Worm (Caenorhabditis elegans) whole organism, late embryonic: Measurements from ENCODE around the gene arx-5.

Source experiments
- C38D4.7 ChIP-seq: fragments of 200-800 bp; sonication (Bioruptor generic); optimal IDR thresholded peaks from 2 replicates; lab custom pipeline; 2018; ENCODE audit warnings: mild to moderate bottlenecking, missing genetic modification characterization, moderate library complexity, missing compliant biosample characterization
- F13H6.1 ChIP-seq: sonication (generic microtip); optimal IDR thresholded peaks from 2 replicates; lab custom pipeline; 2016; ENCODE audit warnings: missing genetic modification characterization, missing compliant biosample characterization
- T23F11.4 ChIP-seq: fragments of 200-800 bp; sonication (Bioruptor generic); optimal IDR thresholded peaks from 2 replicates; lab custom pipeline; 2018; ENCODE audit warnings: mild to moderate bottlenecking, missing genetic modification characterization, missing compliant biosample characterization
- ahr-1 ChIP-seq: sonication (generic microtip); optimal IDR thresholded peaks from 2 replicates; lab custom pipeline; 2016; ENCODE audit warnings: missing genetic modification characterization, missing compliant biosample characterization
- ceh-18 ChIP-seq: sonication (generic microtip); optimal IDR thresholded peaks from 2 replicates; lab custom pipeline; 2016; ENCODE audit warnings: missing genetic modification characterization, missing compliant biosample characterization
- ceh-19 ChIP-seq: fragments of 200-800 bp; sonication (Bioruptor generic); optimal IDR thresholded peaks from 2 replicates; lab custom pipeline; 2018; ENCODE audit warnings: mild to moderate bottlenecking, missing genetic modification characterization, missing compliant biosample characterization
- ceh-2 ChIP-seq: sonication (generic microtip); optimal IDR thresholded peaks from 2 replicates; lab custom pipeline; 2016; ENCODE audit warnings: missing genotype, missing genetic modification characterization, missing compliant biosample characterization
- ceh-24 ChIP-seq: sonication (generic microtip); optimal IDR thresholded peaks from 2 replicates; lab custom pipeline; 2016; ENCODE audit warnings: mild to moderate bottlenecking, missing genetic modification characterization, missing compliant biosample characterization
- ceh-30 ChIP-seq: fragments of 150-350 bp; optimal IDR thresholded peaks from 2 replicates; lab custom pipeline; 2014; ENCODE audit warnings: missing biosample characterization, missing genetic modification characterization
- ceh-31 ChIP-seq: sonication (generic microtip); optimal IDR thresholded peaks from 2 replicates; lab custom pipeline; 2016; ENCODE audit warnings: missing genetic modification characterization, missing compliant biosample characterization
- ceh-34 ChIP-seq: sonication (generic microtip); optimal IDR thresholded peaks from 2 replicates; lab custom pipeline; 2016; ENCODE audit warnings: mild to moderate bottlenecking, missing genetic modification characterization, missing compliant biosample characterization
- ceh-45 ChIP-seq: fragments of 200-800 bp; sonication (Bioruptor generic); IDR thresholded peaks from 2 replicates; pipeline ENCODE4 v1.3.6; 2022; ENCODE audit warnings: missing genetic modification reagents, missing genetic modification characterization, missing compliant biosample characterization
- ceh-48 ChIP-seq: sonication (generic microtip); optimal IDR thresholded peaks from 2 replicates; lab custom pipeline; 2016; ENCODE audit warnings: missing genetic modification characterization, inconsistent platforms, missing compliant biosample characterization
- ceh-6 ChIP-seq: fragments of 200-800 bp; sonication (Bioruptor generic); optimal IDR thresholded peaks from 2 replicates; lab custom pipeline; 2018; ENCODE audit warnings: mild to moderate bottlenecking, missing genetic modification characterization, missing compliant biosample characterization
- che-1 ChIP-seq: sonication (generic microtip); optimal IDR thresholded peaks from 2 replicates; lab custom pipeline; 2016; ENCODE audit warnings: mild to moderate bottlenecking, missing genetic modification characterization, missing compliant biosample characterization
- dmd-4 ChIP-seq: sonication (generic microtip); optimal IDR thresholded peaks from 2 replicates; lab custom pipeline; 2016; ENCODE audit warnings: borderline replicate concordance, missing genetic modification characterization, missing compliant biosample characterization
- elt-2 ChIP-seq: sonication (generic microtip); optimal IDR thresholded peaks from 2 replicates; lab custom pipeline; 2016; ENCODE audit warnings: missing genetic modification reagents, missing genetic modification characterization, missing compliant biosample characterization
- ets-4 ChIP-seq: sonication (generic microtip); optimal IDR thresholded peaks from 2 replicates; lab custom pipeline; 2016; ENCODE audit warnings: missing genetic modification characterization, missing compliant biosample characterization
- fkh-10 ChIP-seq: fragments of 150-350 bp; optimal IDR thresholded peaks from 2 replicates; lab custom pipeline; 2014; ENCODE audit warnings: missing biosample characterization, missing genetic modification reagents, missing genetic modification characterization
- gmeb-2 ChIP-seq: sonication (generic microtip); optimal IDR thresholded peaks from 2 replicates; lab custom pipeline; 2016; ENCODE audit warnings: missing genetic modification characterization, inconsistent platforms, missing compliant biosample characterization
- hlh-15 ChIP-seq: sonication (generic microtip); optimal IDR thresholded peaks from 2 replicates; lab custom pipeline; 2016; ENCODE audit warnings: missing genetic modification characterization, missing compliant biosample characterization
- hlh-30 ChIP-seq: sonication (generic microtip); optimal IDR thresholded peaks from 2 replicates; lab custom pipeline; 2017; ENCODE audit warnings: antibody characterized with exemption, missing genetic modification characterization, missing compliant biosample characterization; ENCODE audit not compliant: insufficient read depth
- hlh-6 ChIP-seq: sonication (generic microtip); optimal IDR thresholded peaks from 2 replicates; lab custom pipeline; 2016; ENCODE audit warnings: missing genotype, missing genetic modification characterization, missing compliant biosample characterization
- hlh-8 ChIP-seq: sonication (generic microtip); optimal IDR thresholded peaks from 2 replicates; lab custom pipeline; 2016; ENCODE audit warnings: missing genotype, missing genetic modification characterization, missing compliant biosample characterization
- lim-6 ChIP-seq: sonication (generic microtip); optimal IDR thresholded peaks from 2 replicates; lab custom pipeline; 2016; ENCODE audit warnings: missing genetic modification characterization, missing compliant biosample characterization
- madf-2 ChIP-seq: sonication (generic microtip); optimal IDR thresholded peaks from 2 replicates; lab custom pipeline; 2017; ENCODE audit warnings: missing genetic modification characterization, missing compliant biosample characterization
- nhr-232 ChIP-seq: sonication (generic microtip); optimal IDR thresholded peaks from 2 replicates; lab custom pipeline; 2016; ENCODE audit warnings: missing genetic modification characterization, missing compliant biosample characterization
- npax-4 ChIP-seq: sonication (generic microtip); optimal IDR thresholded peaks from 2 replicates; lab custom pipeline; 2016; ENCODE audit warnings: missing genetic modification characterization, missing compliant biosample characterization
- pat-9 ChIP-seq: fragments of 200-800 bp; sonication (Bioruptor generic); optimal IDR thresholded peaks from 2 replicates; lab custom pipeline; 2018; ENCODE audit warnings: mild to moderate bottlenecking, missing genetic modification characterization, moderate library complexity, missing compliant biosample characterization
- pha-4 ChIP-seq: fragments of 150-350 bp; optimal IDR thresholded peaks from 2 replicates; lab custom pipeline; 2018; ENCODE audit warnings: missing biosample characterization, missing genetic modification reagents, missing genetic modification characterization
- pqm-1 ChIP-seq: sonication (generic microtip); optimal IDR thresholded peaks from 2 replicates; lab custom pipeline; 2016; ENCODE audit warnings: missing genetic modification characterization, missing compliant biosample characterization
- ref-2 ChIP-seq: sonication (generic microtip); optimal IDR thresholded peaks from 2 replicates; lab custom pipeline; 2016; ENCODE audit warnings: missing genetic modification characterization, missing compliant biosample characterization
- rnt-1 ChIP-seq: sonication (generic microtip); optimal IDR thresholded peaks from 2 replicates; lab custom pipeline; 2016; ENCODE audit warnings: missing genetic modification characterization, missing compliant biosample characterization
- sox-4 ChIP-seq: sonication (generic microtip); optimal IDR thresholded peaks from 2 replicates; lab custom pipeline; 2017; ENCODE audit warnings: mild to moderate bottlenecking, missing genetic modification characterization, inconsistent platforms, missing compliant biosample characterization
- syd-9 ChIP-seq: sonication (generic microtip); optimal IDR thresholded peaks from 2 replicates; lab custom pipeline; 2016; ENCODE audit warnings: mild to moderate bottlenecking, missing genetic modification characterization, moderate library complexity, missing compliant biosample characterization
- tbx-2 ChIP-seq: sonication (generic microtip); optimal IDR thresholded peaks from 2 replicates; lab custom pipeline; 2016; ENCODE audit warnings: missing genetic modification characterization, missing compliant biosample characterization
- ttx-3 ChIP-seq: sonication (generic microtip); optimal IDR thresholded peaks from 2 replicates; lab custom pipeline; 2016; ENCODE audit warnings: missing genetic modification reagents, missing genetic modification characterization, missing compliant biosample characterization
- unc-3 ChIP-seq, 2 experiments: fragments of 200-800 bp in 1 of 2; sonication (Bioruptor generic) in 1 of 2; sonication (generic microtip) in 1 of 2; conservative IDR thresholded peaks in 1 of 2; optimal IDR thresholded peaks in 1 of 2; 2 replicates each; pipeline versions ENCODE4 v1.3.6 to Lab custom; 2016 to 2022; ENCODE audit warnings: missing compliant biosample characterization in 2 of 2, missing genetic modification characterization in 2 of 2, missing genetic modification reagents in 1 of 2
- unc-86 ChIP-seq: sonication (generic microtip); optimal IDR thresholded peaks from 2 replicates; lab custom pipeline; 2016; ENCODE audit warnings: missing genetic modification characterization, missing compliant biosample characterization
- ztf-16 ChIP-seq: sonication (generic microtip); optimal IDR thresholded peaks from 2 replicates; lab custom pipeline; 2017; ENCODE audit warnings: missing genetic modification characterization, missing compliant biosample characterization

arx-5 gene

DNA sequence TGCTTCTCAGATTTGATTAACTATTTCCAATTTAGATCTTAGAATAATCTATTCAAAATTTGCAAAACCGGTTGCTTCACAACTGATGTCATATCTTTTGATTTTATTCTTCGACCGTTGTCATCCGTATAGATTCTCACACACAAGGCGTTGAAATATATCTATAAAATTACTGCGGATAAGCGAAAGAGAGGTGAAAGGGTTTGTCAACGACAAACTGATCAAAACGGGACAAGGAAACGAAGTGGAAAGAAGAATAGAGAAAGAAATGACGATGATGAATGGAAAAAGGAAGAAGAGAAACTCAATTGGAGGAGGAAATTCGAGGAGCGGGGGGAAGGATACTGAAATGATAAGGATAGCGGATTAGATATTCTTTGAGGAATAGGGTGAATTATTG lies 33.1 kb upstream of the arx-5 start:
- TF ChIP-seq unc-86 (tag; lab: Kevin White, UChicago) = no peak
- no peak for TF ChIP-seq sox-4 (tag; lab: Kevin White, UChicago)
- TF ChIP-seq fkh-10 (GFP tag; lab: Kevin White, UChicago) = no peak
- no peak for TF ChIP-seq ceh-34
- no peak for TF ChIP-seq T23F11.4 (GFP tag; lab: Kevin White, UChicago)
- no peak for TF ChIP-seq ceh-24 (tag; lab: Kevin White, UChicago)
- no peak for TF ChIP-seq ceh-2 (tag; lab: Kevin White, UChicago)
- TF ChIP-seq ceh-19 (GFP tag; lab: Kevin White, UChicago) = no peak
- TF ChIP-seq unc-3 (GFP tag; conservative IDR thresholded peaks at IDR 0.05; lab: Robert Waterston, UW) = no peak
- no peak for TF ChIP-seq unc-3 (tag; optimal IDR thresholded peaks at IDR 0.05; lab: Kevin White, UChicago)
- no peak for TF ChIP-seq pha-4 (tag; lab: Kevin White, UChicago)
- TF ChIP-seq hlh-30 (tag; lab: Kevin White, UChicago) = no peak
- no peak for TF ChIP-seq nhr-232 (tag; lab: Kevin White, UChicago)
- no peak for TF ChIP-seq lim-6
- no peak for TF ChIP-seq madf-2 (tag; lab: Kevin White, UChicago)
- TF ChIP-seq pat-9 (tag; lab: Kevin White, UChicago) = no peak
- TF ChIP-seq hlh-6 (tag; lab: Kevin White, UChicago) = no peak
- no peak for TF ChIP-seq ceh-31 (tag; lab: Kevin White, UChicago)
- no peak for TF ChIP-seq gmeb-2 (tag; lab: Kevin White, UChicago)
- no peak for TF ChIP-seq elt-2 (tag; lab: Kevin White, UChicago)
- TF ChIP-seq tbx-2 (tag; lab: Kevin White, UChicago) = no peak
- TF ChIP-seq, all 69 proteins: peak for 0

DNA sequence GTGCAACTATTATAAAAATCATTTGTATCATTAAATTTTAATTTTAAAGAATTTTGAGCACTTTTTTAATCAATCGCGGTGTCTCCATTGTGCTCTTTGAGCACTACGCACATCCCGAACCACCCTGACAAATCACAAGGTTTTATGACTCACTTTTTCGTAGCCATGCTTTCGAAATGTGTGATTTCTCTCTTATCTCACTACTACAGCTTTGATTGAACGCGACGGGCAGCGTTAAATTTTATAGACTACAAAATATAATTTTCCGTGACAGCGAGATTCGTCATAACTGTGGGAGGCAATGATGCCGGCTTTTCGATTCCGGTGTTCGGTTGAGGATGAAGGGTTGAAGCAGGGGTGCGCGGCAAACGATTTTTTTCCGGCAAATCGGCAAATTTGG lies 31.8 kb upstream of the arx-5 start:
- TF ChIP-seq ref-2 (tag; lab: Kevin White, UChicago) (no peak), ets-4 (tag; lab: Kevin White, UChicago) (no peak), hlh-15 (tag; lab: Kevin White, UChicago) (no peak), pqm-1 (tag; lab: Kevin White, UChicago) (no peak), pha-4 (tag; lab: Kevin White, UChicago) (no peak)

DNA sequence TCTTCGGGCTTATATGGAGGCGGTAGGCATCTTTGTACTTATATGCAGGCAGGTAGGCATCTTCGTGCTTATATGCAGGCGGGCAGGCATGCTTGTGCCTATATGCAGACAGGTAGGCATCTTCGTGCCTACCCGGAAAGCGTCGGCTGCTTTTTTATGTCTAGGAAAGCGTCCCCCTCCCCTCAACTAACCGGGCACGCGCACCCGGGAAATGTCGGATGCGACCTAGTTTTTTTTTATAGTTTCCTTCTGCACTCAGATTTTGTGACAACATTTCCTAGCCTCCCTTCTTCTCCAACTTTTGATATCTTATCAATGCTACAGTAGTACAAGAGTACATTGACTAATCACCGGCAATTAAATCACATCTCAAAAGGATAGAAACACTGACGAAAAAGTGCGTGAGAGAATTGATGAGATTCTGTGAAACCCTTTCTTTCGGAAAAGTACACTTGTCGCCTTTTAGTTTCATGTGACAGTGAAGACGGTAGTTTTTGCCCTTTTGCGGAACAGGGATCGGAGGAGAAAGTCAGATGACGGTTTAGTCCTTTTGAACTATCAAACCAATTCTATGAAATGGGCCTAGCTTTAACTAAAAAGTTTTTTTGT lies 31.2 kb upstream of the arx-5 start:
- TF ChIP-seq ceh-2 (tag; lab: Kevin White, UChicago) (no peak), che-1 (no peak), ceh-48 (tag; lab: Kevin White, UChicago) (no peak), ztf-16 (tag; lab: Kevin White, UChicago) (no peak), gmeb-2 (tag; lab: Kevin White, UChicago) (no peak), ceh-19 (GFP tag; lab: Kevin White, UChicago) (no peak), ceh-30 (no peak), hlh-30 (tag; lab: Kevin White, UChicago) (no peak)

- no peak for TF ChIP-seq ttx-3 (tag; lab: Kevin White, UChicago)
Measured at ce11 chrIII:12847623-12848022, 29.7 kb upstream of the arx-5 start.

- TF ChIP-seq ceh-45 (no peak), dmd-4 (no peak), pqm-1 (tag; lab: Kevin White, UChicago) (no peak), hlh-8 (tag; lab: Kevin White, UChicago) (no peak), syd-9 (tag; lab: Kevin White, UChicago) (no peak), ceh-2 (tag; lab: Kevin White, UChicago) (no peak), ceh-19 (GFP tag; lab: Kevin White, UChicago) (no peak), npax-4 (tag; lab: Kevin White, UChicago) (no peak), ceh-6 (GFP tag; lab: Kevin White, UChicago) (no peak), ahr-1 (no peak), T23F11.4 (GFP tag; lab: Kevin White, UChicago) (no peak), hlh-30 (tag; lab: Kevin White, UChicago) (no peak), C38D4.7 (GFP tag; lab: Kevin White, UChicago) (no peak), ttx-3 (tag; lab: Kevin White, UChicago) (no peak), ceh-18 (tag; lab: Kevin White, UChicago) (no peak), F13H6.1 (tag; lab: Kevin White, UChicago) (no peak), rnt-1 (no peak)
- TF ChIP-seq, all 69 proteins: peak for 0
Measured at ce11 chrIII:12842858-12843257, 25.0 kb upstream of the arx-5 start.
